Fruit fly (Drosophila melanogaster): ENCODE results near the gene Axn.

Gene Axn

dm6 chr3R:29997607-29998236, 24.9 kb upstream of the Axn start, which contains the start of the genes CG15525 and CG11504 (continued):
- TF ChIP-seq chm (GFP tag; IDR thresholded peaks at IDR 0.05): 0 out of 2 replicates have a peak, but pooled peaks have one; percentile 34
- 0 out of 2 replicates have a peak, but pooled peaks have one; percentile 36 for TF ChIP-seq Rx (GFP tag; IDR thresholded peaks at IDR 0.05)
- peak; percentile 50 for TF ChIP-seq E2f2 (GFP tag; IDR thresholded peaks at IDR 0.05)
- TF ChIP-seq CG34376 (GFP tag; optimal IDR thresholded peaks at IDR 0.05): no peak
- TF ChIP-seq zfh2 (GFP tag; optimal IDR thresholded peaks at IDR 0.05): peak; percentile 56
- TF ChIP-seq Antp (GFP tag; optimal IDR thresholded peaks at IDR 0.05): peak; percentile 32
- TF ChIP-seq btn (GFP tag; optimal IDR thresholded peaks at IDR 0.05): no peak
- no peak for TF ChIP-seq Side (GFP tag; optimal IDR thresholded peaks at IDR 0.05)
- TF ChIP-seq org-1 (GFP tag; optimal IDR thresholded peaks at IDR 0.05): no peak
- no peak for TF ChIP-seq CG7928 (GFP tag; optimal IDR thresholded peaks at IDR 0.05)
- TF ChIP-seq ind (GFP tag; optimal IDR thresholded peaks at IDR 0.05): peak; percentile 67
- no peak for TF ChIP-seq hth (optimal IDR thresholded peaks at IDR 0.05)
- TF ChIP-seq Ravus (GFP tag; IDR thresholded peaks at IDR 0.05): peak; percentile 2; the same call in 1 of the 2 replicates
- peak; percentile 96 for TF ChIP-seq Ets65A (GFP tag)
- no peak for TF ChIP-seq Tbp (GFP tag; optimal IDR thresholded peaks at IDR 0.05)
- TF ChIP-seq CG4854 (GFP tag; optimal IDR thresholded peaks at IDR 0.05): peak; percentile 23
- TF ChIP-seq amos (GFP tag; IDR thresholded peaks at IDR 0.05; ENCODE audit: partially characterized antibody): peak; percentile 79
- no peak for TF ChIP-seq CG12071 (GFP tag; optimal IDR thresholded peaks at IDR 0.05)
- TF ChIP-seq luna (GFP tag; optimal IDR thresholded peaks at IDR 0.05): no peak
- no peak for TF ChIP-seq cwo (GFP tag; optimal IDR thresholded peaks at IDR 0.05)
- peak; percentile 54; the same call in 1 of the 2 replicates for TF ChIP-seq CG32532 (GFP tag; IDR thresholded peaks at IDR 0.05)
- no peak for TF ChIP-seq CG8281 (tag; optimal IDR thresholded peaks at IDR 0.05)
- TF ChIP-seq slou (GFP tag; optimal IDR thresholded peaks at IDR 0.05): no peak
- peak; percentile 70 for TF ChIP-seq CG8290 (GFP tag; optimal IDR thresholded peaks at IDR 0.05)
- no peak for TF ChIP-seq CG8290 (tag; optimal IDR thresholded peaks at IDR 0.05)
- TF ChIP-seq gcm2 (GFP tag; optimal IDR thresholded peaks at IDR 0.05): no peak
- TF ChIP-seq CG17912 (GFP tag; optimal IDR thresholded peaks at IDR 0.05): no peak
- no peak for TF ChIP-seq CG4282 (GFP tag; optimal IDR thresholded peaks at IDR 0.05)
- TF ChIP-seq sc (optimal IDR thresholded peaks at IDR 0.05): no peak
- no peak for TF ChIP-seq sc (GFP tag; optimal IDR thresholded peaks at IDR 0.05)
- peak; percentile 24 for TF ChIP-seq pnt (GFP tag; optimal IDR thresholded peaks at IDR 0.05)
- no peak for TF ChIP-seq usp (GFP tag; optimal IDR thresholded peaks at IDR 0.05)
- peak; percentile 34; the same call in 1 of the 2 replicates for TF ChIP-seq CG1024 (GFP tag; IDR thresholded peaks at IDR 0.05)
- TF ChIP-seq dimm (GFP tag; IDR thresholded peaks at IDR 0.05): no peak
- no peak for TF ChIP-seq CG1233 (GFP tag; optimal IDR thresholded peaks at IDR 0.05)
- peak; percentile 40 for TF ChIP-seq CG3838 (GFP tag; optimal IDR thresholded peaks at IDR 0.05)
- no peak for TF ChIP-seq Hmx (GFP tag; optimal IDR thresholded peaks at IDR 0.05)
- TF ChIP-seq CG12659 (GFP tag; optimal IDR thresholded peaks at IDR 0.05): peak; percentile 73
- TF ChIP-seq caup (GFP tag; optimal IDR thresholded peaks at IDR 0.05; ENCODE audit: severe bottlenecking): no peak
- no peak for TF ChIP-seq pros (GFP tag; optimal IDR thresholded peaks at IDR 0.05)
- TF ChIP-seq fd3F (GFP tag; optimal IDR thresholded peaks at IDR 0.05): peak; percentile 10
- no peak for TF ChIP-seq sr (GFP tag; IDR thresholded peaks at IDR 0.05)
- TF ChIP-seq CG10274 (GFP tag; optimal IDR thresholded peaks at IDR 0.05): no peak
- no peak for TF ChIP-seq zf30C (GFP tag; optimal IDR thresholded peaks at IDR 0.05)
- TF ChIP-seq wor (GFP tag; IDR thresholded peaks at IDR 0.05): no peak
- TF ChIP-seq CG13296 (GFP tag; optimal IDR thresholded peaks at IDR 0.05): no peak
- TF ChIP-seq twi (tag; optimal IDR thresholded peaks at IDR 0.05): no peak
- no peak for TF ChIP-seq CkIIα-i1 (GFP tag; IDR thresholded peaks at IDR 0.05)
- peak; percentile 66 for TF ChIP-seq CG6272 (GFP tag; IDR thresholded peaks at IDR 0.05)
- TF ChIP-seq Hmr (GFP tag; optimal IDR thresholded peaks at IDR 0.05): no peak
- TF ChIP-seq eve (GFP tag; optimal IDR thresholded peaks at IDR 0.05): no peak
- TF ChIP-seq CG6654 (GFP tag; optimal IDR thresholded peaks at IDR 0.05): no peak

All from whole organism, embryonic.